Worm (Caenorhabditis elegans) whole organism, L3 larva: Measurements from ENCODE around the gene srm-4.
"Not testable (repeated sequence)": the region's sequence is repeated elsewhere in the genome, so short reads cannot be mapped to it uniquely, and the experiment has no call there.

Experiments
- lin-39 ChIP-seq: fragments of 150-350 bp; optimal IDR thresholded peaks from 2 replicates; lab custom pipeline; 2018; ENCODE audit warnings: missing biosample characterization, missing genetic modification reagents, missing genetic modification characterization
- nhr-28 ChIP-seq: fragments of 150-350 bp; optimal IDR thresholded peaks from 2 replicates; lab custom pipeline; 2014; ENCODE audit warnings: missing biosample characterization, missing genetic modification characterization
- tbx-2 ChIP-seq: sonication (generic microtip); optimal IDR thresholded peaks from 2 replicates; lab custom pipeline; 2016; ENCODE audit warnings: mild to moderate bottlenecking, missing genetic modification characterization, missing compliant biosample characterization
- ztf-11 ChIP-seq: fragments of 150-350 bp; optimal IDR thresholded peaks from 2 replicates; lab custom pipeline; 2014; ENCODE audit warnings: missing biosample characterization, missing genetic modification characterization

- TF ChIP-seq tbx-2 (tag; lab: Kevin White, UChicago); ztf-11; lin-39 (tag; lab: Kevin White, UChicago); nhr-28 (tag; lab: Kevin White, UChicago): not testable (repeated sequence)
Observed at ce11 chrV:14309632-14310031, 23.6 kb upstream of the srm-4 start, which contains the start of gene F14D7.14.
